Fruit fly (Drosophila melanogaster) whole organism, pupa: ENCODE results near the gene EMC1.
A peak's percentile ranks its signal among the peaks of the same experiment; 100 is the strongest.

Experiments
- CG10348 ChIP-seq: fragments of 200-800 bp; sonication (Bioruptor generic); IDR thresholded peaks from 2 replicates; pipeline ENCODE4 v1.3.6; 2022; ENCODE audit warnings: missing biosample characterization, missing genetic modification characterization
- CG12605 ChIP-seq: fragments of 200-800 bp; sonication (Bioruptor generic); IDR thresholded peaks from 2 replicates; pipeline ENCODE4 v1.3.6; 2022; ENCODE audit warnings: missing biosample characterization, missing genetic modification characterization
- CG13204 ChIP-seq: fragments of 200-800 bp; sonication (Bioruptor generic); optimal IDR thresholded peaks from 2 replicates; lab custom pipeline; 2018; ENCODE audit warnings: missing biosample characterization, mild to moderate bottlenecking, missing genetic modification characterization, moderate library complexity
- CG14655 ChIP-seq: fragments of 200-800 bp; sonication (Bioruptor generic); optimal IDR thresholded peaks from 3 replicates; lab custom pipeline; 2017; ENCODE audit warnings: mild to moderate bottlenecking, missing biosample characterization, missing genetic modification reagents, missing genetic modification characterization
- CG15710 ChIP-seq: fragments of 200-800 bp; sonication (Bioruptor generic); optimal IDR thresholded peaks from 2 replicates; lab custom pipeline; 2018; ENCODE audit warnings: missing biosample characterization, mild to moderate bottlenecking, missing genetic modification characterization, moderate library complexity
- CG17806 ChIP-seq: fragments of 200-800 bp; sonication (Bioruptor generic); optimal IDR thresholded peaks from 2 replicates; lab custom pipeline; 2018; ENCODE audit warnings: missing biosample characterization, mild to moderate bottlenecking, missing genetic modification characterization, moderate library complexity
- CG32121 ChIP-seq: fragments of 200-800 bp; sonication (Bioruptor generic); IDR thresholded peaks from 2 replicates; pipeline ENCODE4 v1.3.6; 2022; ENCODE audit warnings: missing biosample characterization, missing genetic modification characterization
- CG34367 ChIP-seq: fragments of 200-800 bp; sonication (Bioruptor generic); optimal IDR thresholded peaks from 2 replicates; lab custom pipeline; 2018; ENCODE audit warnings: missing biosample characterization, mild to moderate bottlenecking, missing genetic modification characterization
- CG4496 ChIP-seq: fragments of 200-800 bp; sonication (Bioruptor generic); IDR thresholded peaks from 3 replicates; pipeline ENCODE4 v1.3.6; 2022; ENCODE audit warnings: missing biosample characterization, missing genetic modification characterization
- CG8159 ChIP-seq: fragments of 200-800 bp; sonication (Bioruptor generic); optimal IDR thresholded peaks from 3 replicates; lab custom pipeline; 2018; ENCODE audit warnings: missing biosample characterization, mild to moderate bottlenecking, missing genetic modification characterization, moderate library complexity
- CG8301 ChIP-seq: fragments of 200-800 bp; sonication (Bioruptor generic); optimal IDR thresholded peaks from 2 replicates; lab custom pipeline; 2018; ENCODE audit warnings: missing biosample characterization, mild to moderate bottlenecking, missing genetic modification characterization
- CG9948 ChIP-seq: fragments of 200-800 bp; sonication (Bioruptor generic); optimal IDR thresholded peaks from 2 replicates; lab custom pipeline; 2018; ENCODE audit warnings: missing biosample characterization, mild to moderate bottlenecking, missing genetic modification characterization, moderate library complexity
- D1 ChIP-seq: fragments of 200-800 bp; sonication (Bioruptor generic); optimal IDR thresholded peaks from 2 replicates; lab custom pipeline; 2018; ENCODE audit warnings: missing biosample characterization, mild to moderate bottlenecking, missing genetic modification characterization, moderate library complexity
- EcR ChIP-seq: fragments of 200-800 bp; sonication (Bioruptor generic); optimal IDR thresholded peaks from 3 replicates; lab custom pipeline; 2019; ENCODE audit warnings: missing biosample characterization, missing genetic modification characterization, mild to moderate bottlenecking, moderate library complexity, missing genetic modification reagents
- Ets98B ChIP-seq: fragments of 200-800 bp; sonication (Bioruptor generic); IDR thresholded peaks from 2 replicates; pipeline ENCODE4 v1.3.6; 2022; ENCODE audit warnings: missing biosample characterization, missing genetic modification characterization
- Pif1A ChIP-seq: fragments of 200-800 bp; sonication (Bioruptor generic); optimal IDR thresholded peaks from 3 replicates; lab custom pipeline; 2016; ENCODE audit warnings: missing biosample characterization, missing genetic modification characterization
- Pif1B ChIP-seq: fragments of 200-800 bp; sonication (Bioruptor generic); optimal IDR thresholded peaks from 3 replicates; lab custom pipeline; 2016; ENCODE audit warnings: missing biosample characterization, missing genetic modification characterization
- Snoo ChIP-seq: fragments of 200-800 bp; sonication (Bioruptor generic); optimal IDR thresholded peaks from 3 replicates; lab custom pipeline; 2017; ENCODE audit warnings: missing biosample characterization, mild to moderate bottlenecking, missing genetic modification characterization, inconsistent platforms
- fd96Ca ChIP-seq: fragments of 200-800 bp; sonication (Bioruptor generic); IDR thresholded peaks from 3 replicates; pipeline ENCODE4 v1.3.6; 2022; ENCODE audit warnings: missing biosample characterization, missing genetic modification characterization
- gl ChIP-seq: fragments of 200-800 bp; sonication (Bioruptor generic); optimal IDR thresholded peaks from 2 replicates; lab custom pipeline; 2018; ENCODE audit warnings: missing biosample characterization, mild to moderate bottlenecking, missing genetic modification characterization
- rn ChIP-seq: fragments of 200-800 bp; sonication (Bioruptor generic); IDR thresholded peaks from 2 replicates; pipeline ENCODE4 v1.3.6; 2022; ENCODE audit warnings: missing biosample characterization, missing genetic modification characterization

The EMC1 gene

DNA sequence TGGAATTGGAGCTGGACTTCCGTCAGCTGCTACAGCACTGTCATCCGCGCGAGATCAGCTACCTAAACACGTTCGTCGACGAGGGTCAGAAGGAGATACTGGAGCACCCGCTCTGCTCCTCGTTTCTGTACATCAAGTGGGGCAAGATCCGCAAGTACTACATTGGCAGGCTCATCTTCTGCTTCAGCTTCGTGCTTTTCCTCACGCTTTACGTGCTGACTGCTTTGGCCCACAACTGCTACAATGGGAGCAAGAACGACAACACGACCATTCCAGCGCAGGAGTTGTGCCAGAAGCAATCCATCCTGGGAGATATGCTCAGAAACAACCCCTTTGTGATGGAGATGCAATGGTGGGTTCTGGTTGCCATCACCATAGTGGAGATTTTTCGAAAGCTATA lies 7.9 kb downstream of the EMC1 start:
- TF ChIP-seq CG10348 (GFP tag; lab: Robert Waterston, UW) (no peak), Snoo (no peak), fd96Ca (GFP tag; lab: Robert Waterston, UW) (no peak), CG32121 (GFP tag; lab: Robert Waterston, UW) (no peak), CG8159 (tag; lab: Kevin White, UChicago) (no peak), Ets98B (GFP tag; lab: Robert Waterston, UW) (no peak), D1 (tag; lab: Kevin White, UChicago) (no peak), CG9948 (tag; lab: Kevin White, UChicago) (no peak), CG34367 (no peak), Pif1A (GFP tag; lab: Kevin White, UChicago) (no peak), rn (no peak), gl (no peak), CG4496 (no peak), CG13204 (GFP tag; lab: Kevin White, UChicago) (no peak), Pif1B (no peak)

DNA sequence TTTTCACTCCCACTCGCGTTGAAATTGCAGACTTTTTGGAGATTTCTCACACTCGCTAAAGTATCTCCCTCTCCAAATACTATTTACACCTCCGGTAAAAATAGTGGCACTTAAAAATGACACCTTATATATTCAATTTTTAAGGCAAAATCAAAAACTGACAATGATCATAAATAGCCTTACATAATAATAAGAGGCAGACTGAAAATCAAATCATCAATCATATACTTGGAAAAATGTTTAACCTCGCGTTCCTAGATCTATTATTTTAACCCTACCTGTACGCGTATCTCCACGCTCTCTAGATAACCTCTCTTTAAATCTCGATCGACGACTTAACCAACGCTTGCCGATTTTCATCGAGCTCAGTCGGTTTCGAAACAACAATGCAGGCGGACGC lies 11.7 kb downstream of the EMC1 start:
- TF ChIP-seq Pif1A (GFP tag; lab: Kevin White, UChicago) = peak; percentile 83
- no peak for TF ChIP-seq CG14655 (GFP tag; lab: Kevin White, UChicago)
- TF ChIP-seq CG34367 = no peak
- TF ChIP-seq CG15710 (tag; lab: Kevin White, UChicago) = peak; percentile 91
- TF ChIP-seq CG9948 (tag; lab: Kevin White, UChicago) = peak; percentile 86
- TF ChIP-seq rn = peak; percentile 83
- peak; percentile 94; the same call in 1 of the 2 replicates for TF ChIP-seq CG12605
- peak; percentile 84 for TF ChIP-seq Pif1B
- TF ChIP-seq CG17806 (tag; lab: Kevin White, UChicago) = peak; percentile 91
- TF ChIP-seq EcR (GFP tag; lab: Kevin White, UChicago) = no peak
- TF ChIP-seq D1 (tag; lab: Kevin White, UChicago) = peak; percentile 80
- no peak for TF ChIP-seq CG13204 (GFP tag; lab: Kevin White, UChicago)
- peak; percentile 95 for TF ChIP-seq Ets98B (GFP tag; lab: Robert Waterston, UW)
- peak; percentile 91 for TF ChIP-seq CG8159 (tag; lab: Kevin White, UChicago)
- peak; percentile 95 for TF ChIP-seq CG32121 (GFP tag; lab: Robert Waterston, UW)
- TF ChIP-seq CG8301 = peak; percentile 94
- TF ChIP-seq CG10348 (GFP tag; lab: Robert Waterston, UW) = peak; percentile 66
- no peak for TF ChIP-seq Snoo
- peak; percentile 80; the same call in 2 of the 3 replicates for TF ChIP-seq fd96Ca (GFP tag; lab: Robert Waterston, UW)
- TF ChIP-seq gl = peak; percentile 82
- peak; percentile 95 for TF ChIP-seq CG4496

DNA sequence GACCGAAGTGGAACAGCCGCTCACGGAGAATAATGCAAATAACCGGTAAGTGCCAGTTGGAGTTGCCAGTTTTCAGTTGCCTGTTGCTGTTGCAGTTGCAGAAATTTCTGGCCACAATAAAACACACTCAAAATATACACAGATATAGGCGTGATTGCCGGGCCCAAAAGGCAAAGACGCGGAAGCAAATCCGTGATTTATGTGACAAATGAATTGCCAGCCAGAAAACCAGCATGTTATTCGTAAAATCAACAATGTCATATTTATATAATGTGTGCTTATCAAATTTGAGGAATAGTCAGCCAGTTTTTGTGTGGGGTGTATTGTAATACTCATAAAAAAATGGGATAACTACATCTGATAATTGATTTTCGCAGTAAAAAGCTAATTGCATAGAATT lies 12.6 kb downstream of the EMC1 start:
- 0 out of 3 replicates have a peak, but pooled peaks have one; percentile 42 for TF ChIP-seq fd96Ca (GFP tag; lab: Robert Waterston, UW)
- peak; percentile 18 for TF ChIP-seq CG14655 (GFP tag; lab: Kevin White, UChicago)
- no peak for TF ChIP-seq EcR (GFP tag; lab: Kevin White, UChicago)

DNA sequence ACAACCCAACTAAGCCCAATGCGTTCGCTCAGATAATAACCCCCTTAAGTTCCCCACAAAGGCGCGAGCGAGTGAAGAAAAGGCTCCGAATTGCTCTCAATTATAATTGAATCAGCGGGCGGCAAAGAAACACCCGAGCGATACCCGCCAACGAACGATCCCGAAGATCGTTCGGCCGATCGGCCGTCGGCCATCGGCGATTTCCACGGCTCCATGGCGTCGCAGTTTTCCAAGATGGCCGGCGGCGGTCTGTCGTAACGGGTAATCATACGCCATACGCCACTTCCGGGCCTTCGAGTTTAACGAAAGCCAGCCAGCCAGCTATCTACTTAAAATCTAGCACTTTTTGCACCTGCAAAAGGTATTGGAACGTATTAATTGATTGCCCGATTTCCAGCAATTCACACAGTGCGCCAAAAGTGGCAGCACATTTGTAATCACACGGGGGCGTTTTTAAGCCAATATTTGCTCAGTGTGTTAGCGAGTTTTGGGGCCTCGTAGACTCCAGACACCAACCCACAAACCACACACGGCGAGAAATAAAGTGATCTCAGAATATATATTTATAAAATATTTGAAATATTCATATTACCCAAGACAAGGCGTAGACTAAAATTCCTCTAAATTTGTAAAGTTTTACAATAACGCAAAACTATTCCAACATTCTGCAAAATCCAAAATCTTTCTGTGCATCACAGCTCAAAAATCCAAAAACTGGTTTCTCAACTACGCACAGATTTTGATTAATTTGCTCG lies 14.7 kb downstream of the EMC1 start:
- TF ChIP-seq Pif1B (peak; percentile 62), CG13204 (GFP tag; lab: Kevin White, UChicago) (peak; percentile 17), Pif1A (GFP tag; lab: Kevin White, UChicago) (peak; percentile 53), D1 (tag; lab: Kevin White, UChicago) (no peak), fd96Ca (GFP tag; lab: Robert Waterston, UW) (peak; percentile 84), CG15710 (tag; lab: Kevin White, UChicago) (peak; percentile 1), CG8301 (peak; percentile 1), Snoo (peak; percentile 11), CG14655 (GFP tag; lab: Kevin White, UChicago) (peak; percentile 39), CG34367 (no peak), CG12605 (peak; percentile 71), CG8159 (tag; lab: Kevin White, UChicago) (peak; percentile 3), CG17806 (tag; lab: Kevin White, UChicago) (peak; percentile 27), CG9948 (tag; lab: Kevin White, UChicago) (no peak), EcR (GFP tag; lab: Kevin White, UChicago) (no peak), CG32121 (GFP tag; lab: Robert Waterston, UW) (peak; percentile 88), Ets98B (GFP tag; lab: Robert Waterston, UW) (peak; percentile 79), rn (peak; percentile 61; the same call in 1 of the 2 replicates), CG4496 (peak; percentile 87)

DNA sequence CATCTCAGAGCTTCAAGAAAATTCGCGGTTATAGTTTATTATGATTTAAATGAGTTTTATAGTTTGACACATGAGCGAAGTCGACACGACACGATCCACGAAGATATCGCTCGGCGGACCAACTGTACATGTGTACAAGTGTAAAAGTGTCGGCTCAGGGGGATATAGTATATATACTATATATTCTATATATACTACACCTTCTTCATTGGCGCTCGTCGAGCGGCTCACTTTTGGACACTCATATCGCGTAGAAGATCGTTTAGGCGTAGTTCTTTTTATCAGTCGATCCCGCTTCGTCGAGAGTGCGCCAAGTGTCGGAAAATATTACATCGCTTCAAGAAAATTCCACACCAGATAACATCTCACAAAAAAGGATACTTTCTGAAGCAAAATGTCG lies 16.1 kb downstream of the EMC1 start, which contains the start of gene wtrw:
TSS of gene wtrw (plus strand) at position 301 of the 400 bp plus-strand sequence.
- TF ChIP-seq CG12605 = no peak
- TF ChIP-seq CG8301 = no peak
- no peak for TF ChIP-seq CG10348 (GFP tag; lab: Robert Waterston, UW)
- TF ChIP-seq CG17806 (tag; lab: Kevin White, UChicago) = no peak
- no peak for TF ChIP-seq Ets98B (GFP tag; lab: Robert Waterston, UW)

DNA sequence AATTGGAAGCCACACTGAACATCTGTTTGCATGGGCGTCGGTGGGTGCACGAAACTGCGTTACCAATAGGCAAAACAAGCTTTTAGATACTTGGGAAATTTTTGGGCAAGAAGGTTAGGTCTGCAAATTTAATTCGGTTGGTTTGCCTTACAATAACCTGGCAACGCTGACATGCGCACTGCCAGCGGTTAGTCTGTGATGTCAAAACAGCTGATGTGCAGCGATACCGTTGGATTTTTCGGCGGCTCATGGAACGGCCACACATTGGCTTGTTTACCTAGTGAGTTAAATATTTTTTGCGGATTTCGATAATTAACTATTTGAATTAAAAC lies 20.3 kb downstream of the EMC1 start, which contains the start of gene ArgRS-m:
TSS of gene ArgRS-m (plus strand) at position 187 of the 332 bp plus-strand sequence.
- TF ChIP-seq CG14655 (GFP tag; lab: Kevin White, UChicago) (peak; percentile 37), Pif1B (peak; percentile 12), EcR (GFP tag; lab: Kevin White, UChicago) (no peak), fd96Ca (GFP tag; lab: Robert Waterston, UW) (peak; percentile 48; the same call in 1 of the 3 replicates), CG15710 (tag; lab: Kevin White, UChicago) (peak; percentile 31), Snoo (no peak), Ets98B (GFP tag; lab: Robert Waterston, UW) (peak; percentile 61; the same call in 1 of the 2 replicates), CG13204 (GFP tag; lab: Kevin White, UChicago) (no peak), CG32121 (GFP tag; lab: Robert Waterston, UW) (peak; percentile 47; the same call in 1 of the 2 replicates), CG10348 (GFP tag; lab: Robert Waterston, UW) (no peak), CG8159 (tag; lab: Kevin White, UChicago) (peak; percentile 20), CG17806 (tag; lab: Kevin White, UChicago) (peak; percentile 2), CG12605 (no peak; the same call in 1 of the 2 replicates), Pif1A (GFP tag; lab: Kevin White, UChicago) (no peak), gl (no peak), D1 (tag; lab: Kevin White, UChicago) (no peak), CG9948 (tag; lab: Kevin White, UChicago) (peak; percentile 40), rn (no peak), CG4496 (peak; percentile 82), CG8301 (no peak), CG34367 (peak; percentile 30)
